Worm (Caenorhabditis elegans) whole organism, mixed stage, embryonic: Measurements from ENCODE around the gene M7.7.

Source experiments
- M03D4.4 ChIP-seq: sonication (generic microtip); optimal IDR thresholded peaks from 2 replicates; lab custom pipeline; 2017; ENCODE audit warnings: mild to moderate bottlenecking, missing genetic modification characterization, missing compliant biosample characterization
- bed-3 ChIP-seq: fragments of 200-800 bp; sonication (Bioruptor generic); optimal IDR thresholded peaks from 3 replicates; lab custom pipeline; 2018; ENCODE audit warnings: mild to moderate bottlenecking, missing genetic modification characterization, moderate library complexity, missing compliant biosample characterization
- blmp-1 ChIP-seq: fragments of 150-350 bp; optimal IDR thresholded peaks from 2 replicates; lab custom pipeline; 2014; ENCODE audit warnings: missing biosample characterization, missing genetic modification characterization
- ceh-39 ChIP-seq: fragments of 150-350 bp; optimal IDR thresholded peaks from 2 replicates; lab custom pipeline; 2014; ENCODE audit warnings: missing biosample characterization, missing genetic modification characterization
- ceh-43 ChIP-seq: fragments of 200-800 bp; sonication (Bioruptor generic); optimal IDR thresholded peaks from 2 replicates; lab custom pipeline; 2018; ENCODE audit warnings: mild to moderate bottlenecking, missing genetic modification characterization, moderate library complexity, missing compliant biosample characterization
- ceh-83 ChIP-seq: fragments of 200-800 bp; sonication (Bioruptor generic); optimal IDR thresholded peaks from 2 replicates; lab custom pipeline; 2018; ENCODE audit warnings: mild to moderate bottlenecking, missing genetic modification characterization, missing compliant biosample characterization
- ces-1 ChIP-seq: fragments of 150-350 bp; optimal IDR thresholded peaks from 2 replicates; lab custom pipeline; 2014; ENCODE audit warnings: missing biosample characterization, missing genetic modification reagents, missing genetic modification characterization
- cnd-1 ChIP-seq: fragments of 200-800 bp; sonication (Bioruptor generic); optimal IDR thresholded peaks from 2 replicates; lab custom pipeline; 2018; ENCODE audit warnings: mild to moderate bottlenecking, missing genetic modification characterization, missing compliant biosample characterization
- drap-1 ChIP-seq: fragments of 200-800 bp; sonication (Bioruptor generic); optimal IDR thresholded peaks from 3 replicates; lab custom pipeline; 2018; ENCODE audit warnings: mild to moderate bottlenecking, missing genetic modification characterization, missing compliant biosample characterization
- elt-1 ChIP-seq: sonication (generic microtip); optimal IDR thresholded peaks from 2 replicates; lab custom pipeline; 2017; ENCODE audit warnings: missing genetic modification characterization, mild to moderate bottlenecking, missing compliant biosample characterization, antibody characterized with exemption, moderate library complexity, borderline replicate concordance; ENCODE audit not compliant: insufficient read depth
- elt-3 ChIP-seq: fragments of 150-350 bp; optimal IDR thresholded peaks from 2 replicates; lab custom pipeline; 2014; ENCODE audit warnings: missing biosample characterization, missing genetic modification characterization
- ham-2 ChIP-seq: fragments of 200-800 bp; sonication (Bioruptor generic); optimal IDR thresholded peaks from 2 replicates; lab custom pipeline; 2018; ENCODE audit warnings: mild to moderate bottlenecking, missing genetic modification characterization, missing compliant biosample characterization
- hlh-1 ChIP-seq: fragments of 150-350 bp; optimal IDR thresholded peaks from 2 replicates; lab custom pipeline; 2014; ENCODE audit warnings: missing biosample characterization, missing genetic modification reagents, missing genetic modification characterization
- lin-13 ChIP-seq: fragments of 150-350 bp; optimal IDR thresholded peaks from 2 replicates; lab custom pipeline; 2014; ENCODE audit warnings: missing biosample characterization, missing genetic modification characterization
- lin-32 ChIP-seq: fragments of 200-800 bp; sonication (Bioruptor generic); optimal IDR thresholded peaks from 2 replicates; lab custom pipeline; 2018; ENCODE audit warnings: mild to moderate bottlenecking, missing genetic modification characterization, missing compliant biosample characterization
- lsy-2 ChIP-seq: fragments of 150-350 bp; optimal IDR thresholded peaks from 2 replicates; lab custom pipeline; 2014; ENCODE audit warnings: missing biosample characterization, missing genetic modification characterization
- mab-5 ChIP-seq: fragments of 150-350 bp; optimal IDR thresholded peaks from 2 replicates; lab custom pipeline; 2014; ENCODE audit warnings: missing biosample characterization, missing genetic modification characterization
- mep-1 ChIP-seq: fragments of 150-350 bp; optimal IDR thresholded peaks from 2 replicates; lab custom pipeline; 2017; ENCODE audit warnings: missing biosample characterization, missing genetic modification reagents, missing genetic modification characterization, inconsistent platforms
- mls-2 ChIP-seq: sonication (generic microtip); optimal IDR thresholded peaks from 2 replicates; lab custom pipeline; 2016; ENCODE audit warnings: mild to moderate bottlenecking, missing genetic modification characterization, moderate library complexity, missing compliant biosample characterization
- nhr-12 ChIP-seq: fragments of 150-350 bp; optimal IDR thresholded peaks from 2 replicates; lab custom pipeline; 2014; ENCODE audit warnings: missing biosample characterization, missing genetic modification characterization
- nhr-2 ChIP-seq: fragments of 150-350 bp; optimal IDR thresholded peaks from 2 replicates; lab custom pipeline; 2014; ENCODE audit warnings: missing biosample characterization, missing genetic modification characterization
- nhr-237 ChIP-seq: fragments of 150-350 bp; optimal IDR thresholded peaks from 2 replicates; lab custom pipeline; 2014; ENCODE audit warnings: missing biosample characterization, missing genetic modification characterization
- nhr-28 ChIP-seq: fragments of 150-350 bp; optimal IDR thresholded peaks from 2 replicates; lab custom pipeline; 2014; ENCODE audit warnings: missing biosample characterization, missing genetic modification characterization
- pha-4 ChIP-seq: fragments of 150-350 bp; optimal IDR thresholded peaks from 2 replicates; lab custom pipeline; 2018; ENCODE audit warnings: missing biosample characterization, missing genetic modification reagents, missing genetic modification characterization
- snpc-4 ChIP-seq: fragments of 150-350 bp; optimal IDR thresholded peaks from 2 replicates; lab custom pipeline; 2014; ENCODE audit warnings: missing biosample characterization, missing genetic modification characterization
- sptf-1 ChIP-seq: sonication (generic microtip); optimal IDR thresholded peaks from 2 replicates; lab custom pipeline; 2017; ENCODE audit warnings: mild to moderate bottlenecking, missing genetic modification characterization, moderate library complexity, missing compliant biosample characterization
- tbx-8 ChIP-seq: fragments of 200-800 bp; sonication (Bioruptor generic); optimal IDR thresholded peaks from 2 replicates; lab custom pipeline; 2018; ENCODE audit warnings: mild to moderate bottlenecking, missing genetic modification characterization, moderate library complexity, missing compliant biosample characterization
- unc-120 ChIP-seq: sonication (generic microtip); optimal IDR thresholded peaks from 2 replicates; lab custom pipeline; 2017; ENCODE audit warnings: missing genetic modification characterization, missing compliant biosample characterization; ENCODE audit not compliant: poor library complexity, severe bottlenecking
- unc-62 ChIP-seq: fragments of 150-350 bp; optimal IDR thresholded peaks from 2 replicates; lab custom pipeline; 2014; ENCODE audit warnings: missing biosample characterization, missing genetic modification reagents, missing genetic modification characterization
- zip-8 ChIP-seq: fragments of 150-350 bp; optimal IDR thresholded peaks from 2 replicates; lab custom pipeline; 2014; ENCODE audit warnings: missing biosample characterization, missing genetic modification characterization
- ztf-11 ChIP-seq: fragments of 150-350 bp; optimal IDR thresholded peaks from 2 replicates; lab custom pipeline; 2014; ENCODE audit warnings: missing biosample characterization, missing genetic modification characterization

M7.7 gene

ce11 chrIV:11110995-11111619 lies 21.5 kb downstream of the M7.7 start, which contains the start of gene rps-5:
rps-5 (minus strand) TSS chrIV:11111045.
- TF ChIP-seq lin-13 = peak; percentile 58
- no peak for TF ChIP-seq M03D4.4 (tag; lab: Kevin White, UChicago)
- no peak for TF ChIP-seq drap-1 (GFP tag; lab: Kevin White, UChicago)
- TF ChIP-seq hlh-1 (tag; lab: Kevin White, UChicago) = peak; percentile 37
- no peak for TF ChIP-seq bed-3 (GFP tag; lab: Kevin White, UChicago)
- peak; percentile 33 for TF ChIP-seq nhr-237 (tag; lab: Kevin White, UChicago)
- TF ChIP-seq mep-1 (tag; lab: Kevin White, UChicago) = peak; percentile 41
- peak; percentile 82 for TF ChIP-seq ces-1 (GFP tag; lab: Kevin White, UChicago)
- no peak for TF ChIP-seq zip-8 (tag; lab: Kevin White, UChicago)
- no peak for TF ChIP-seq mls-2 (tag; lab: Kevin White, UChicago)
- TF ChIP-seq lsy-2 (tag; lab: Kevin White, UChicago) = peak; percentile 76
- peak; percentile 10 for TF ChIP-seq ceh-39
- TF ChIP-seq pha-4 = peak; percentile 41

- TF ChIP-seq pha-4 = no peak
- TF ChIP-seq hlh-1 (tag; lab: Kevin White, UChicago) = peak; percentile 75
These were observed 22.3 kb downstream of the M7.7 start for ce11 chrIV:11111898-11112297.

- no peak for TF ChIP-seq mab-5 (tag; lab: Kevin White, UChicago)
- no peak for TF ChIP-seq sptf-1
- TF ChIP-seq pha-4 = no peak
- no peak for TF ChIP-seq blmp-1 (tag; lab: Kevin White, UChicago)
These were observed 23.0 kb downstream of the M7.7 start, which contains the start of gene clc-9 for ce11 chrIV:11112641-11113040. clc-9 (plus strand) TSS chrIV:11112941.

ce11 chrIV:11118837-11119491 lies 29.3 kb downstream of the M7.7 start, which contains the start of the genes imp-2 and enpl-1:
imp-2 (minus strand) TSS chrIV:11118887.
enpl-1 (plus strand) TSS chrIV:11119298.
- no peak for TF ChIP-seq nhr-12 (tag; lab: Kevin White, UChicago)
- peak; percentile 62 for TF ChIP-seq M03D4.4 (tag; lab: Kevin White, UChicago)
- TF ChIP-seq ces-1 (GFP tag; lab: Kevin White, UChicago) = peak; percentile 88
- TF ChIP-seq unc-62 (GFP tag; lab: Kevin White, UChicago) = peak; percentile 31
- no peak for TF ChIP-seq lin-32 (GFP tag; lab: Kevin White, UChicago)
- TF ChIP-seq blmp-1 (tag; lab: Kevin White, UChicago) = no peak
- TF ChIP-seq ztf-11 (tag; lab: Kevin White, UChicago) = peak; percentile 18
- peak; percentile 38 for TF ChIP-seq ceh-43 (GFP tag; lab: Kevin White, UChicago)
- no peak for TF ChIP-seq snpc-4 (tag; lab: Kevin White, UChicago)
- TF ChIP-seq lin-13 = peak; percentile 88
- peak; percentile 74 for TF ChIP-seq mls-2 (tag; lab: Kevin White, UChicago)
- TF ChIP-seq hlh-1 (tag; lab: Kevin White, UChicago) = peak; percentile 60
- peak; percentile 57 for TF ChIP-seq nhr-2 (tag; lab: Kevin White, UChicago)
- peak; percentile 98 for TF ChIP-seq unc-120
- peak; percentile 73 for TF ChIP-seq pha-4
- peak; percentile 50 for TF ChIP-seq nhr-237 (tag; lab: Kevin White, UChicago)
- peak; percentile 60 for TF ChIP-seq drap-1 (GFP tag; lab: Kevin White, UChicago)
- TF ChIP-seq zip-8 (tag; lab: Kevin White, UChicago) = no peak
- TF ChIP-seq cnd-1 = peak; percentile 58
- no peak for TF ChIP-seq elt-3 (tag; lab: Kevin White, UChicago)
- TF ChIP-seq ceh-39 = peak; percentile 85
- TF ChIP-seq sptf-1 = peak; percentile 79
- TF ChIP-seq mep-1 (tag; lab: Kevin White, UChicago) = peak; percentile 93
- peak; percentile 79 for TF ChIP-seq ham-2
- TF ChIP-seq tbx-8 (GFP tag; lab: Kevin White, UChicago) = no peak
- no peak for TF ChIP-seq bed-3 (GFP tag; lab: Kevin White, UChicago)
- TF ChIP-seq lsy-2 (tag; lab: Kevin White, UChicago) = peak; percentile 87

- no peak for TF ChIP-seq lsy-2 (tag; lab: Kevin White, UChicago)
- TF ChIP-seq mab-5 (tag; lab: Kevin White, UChicago) = no peak
- TF ChIP-seq unc-120 = no peak
- TF ChIP-seq ham-2 = peak; percentile 74
- no peak for TF ChIP-seq mep-1 (tag; lab: Kevin White, UChicago)
- no peak for TF ChIP-seq mls-2 (tag; lab: Kevin White, UChicago)
- peak; percentile 50 for TF ChIP-seq nhr-2 (tag; lab: Kevin White, UChicago)
- TF ChIP-seq cnd-1 = no peak
- peak; percentile 95 for TF ChIP-seq elt-1
- TF ChIP-seq pha-4 = peak; percentile 10
- TF ChIP-seq ceh-39 = no peak
- TF ChIP-seq nhr-28 (tag; lab: Kevin White, UChicago) = no peak
- TF ChIP-seq ceh-83 (GFP tag; lab: Kevin White, UChicago) = no peak
These were observed 30.4 kb downstream of the M7.7 start for ce11 chrIV:11119972-11120562.
